Comparison of ENCODE assay signal across 1 worm cellular context in the genomic region with DNA sequence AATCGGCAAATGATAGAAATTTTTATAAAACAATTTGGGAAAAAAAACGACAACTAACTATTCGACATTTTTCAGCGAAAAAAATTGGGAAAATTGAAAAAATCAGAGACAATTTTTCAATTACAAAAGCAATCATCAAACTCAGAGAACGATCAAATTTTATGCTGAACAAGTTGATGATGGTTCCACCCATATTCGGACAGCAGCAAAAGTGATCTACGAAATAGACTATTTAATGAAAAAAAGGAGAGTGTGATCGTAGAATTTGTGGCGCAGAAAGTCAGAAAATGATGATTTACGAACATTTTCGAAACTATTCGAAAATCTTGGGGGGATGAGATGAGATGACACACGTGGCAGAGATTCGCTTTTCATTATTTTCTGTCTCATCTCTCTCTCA.
TF ChIP-seq lines count a peak whose summit lies in the region.

No protein-coding gene starts in this region.

TF ChIP-seq in whole organism, L1 larva, 84 proteins besides CTCF, POLR2A, EP300 and RAD21 (continued from another document):
- peak; percentile 69 for TF ChIP-seq lin-14 (GFP tag; optimal IDR thresholded peaks at IDR 0.05; lab: Kevin White, UChicago)
- peak; percentile 50 for TF ChIP-seq nhr-90 (tag; optimal IDR thresholded peaks at IDR 0.05; lab: Kevin White, UChicago; ENCODE audit: poor library complexity)
- no peak for TF ChIP-seq mab-9 (GFP tag; IDR thresholded peaks at IDR 0.05; lab: Robert Waterston, UW)
- TF ChIP-seq ztf-4 (tag; optimal IDR thresholded peaks at IDR 0.05; lab: Kevin White, UChicago): no peak
- peak; percentile 74 for TF ChIP-seq skn-1 (tag; optimal IDR thresholded peaks at IDR 0.05; lab: Kevin White, UChicago)
- TF ChIP-seq nhr-12 (tag; optimal IDR thresholded peaks at IDR 0.05; lab: Kevin White, UChicago): no peak
- peak; percentile 58 for TF ChIP-seq snu-23 (GFP tag; optimal IDR thresholded peaks at IDR 0.05; lab: Kevin White, UChicago)
- TF ChIP-seq pqm-1 (tag; optimal IDR thresholded peaks at IDR 0.05; lab: Kevin White, UChicago): no peak
- no peak for TF ChIP-seq lin-39 (tag; optimal IDR thresholded peaks at IDR 0.05; lab: Kevin White, UChicago)
- TF ChIP-seq elt-3 (tag; optimal IDR thresholded peaks at IDR 0.05; lab: Kevin White, UChicago): peak in 5 of 6 experiments; percentile 36 to 94 (median 80)
- TF ChIP-seq nhr-47 (tag; optimal IDR thresholded peaks at IDR 0.05; lab: Kevin White, UChicago): peak; percentile 31
- TF ChIP-seq dpl-1 (GFP tag; optimal IDR thresholded peaks at IDR 0.05; lab: Kevin White, UChicago): peak in 2 of 3 experiments; percentile 6 to 54
- no peak for TF ChIP-seq unc-30 (tag; optimal IDR thresholded peaks at IDR 0.05; lab: Kevin White, UChicago)
- no peak for TF ChIP-seq grh-1 (GFP tag; IDR thresholded peaks at IDR 0.05; lab: Robert Waterston, UW)
- TF ChIP-seq zip-4 (GFP tag; optimal IDR thresholded peaks at IDR 0.05; lab: Kevin White, UChicago): no peak
- no peak for TF ChIP-seq lsy-2 (tag; optimal IDR thresholded peaks at IDR 0.05; lab: Kevin White, UChicago)
- no peak for TF ChIP-seq hpl-2 (GFP tag; optimal IDR thresholded peaks at IDR 0.05; lab: Kevin White, UChicago)
- TF ChIP-seq efl-1 (optimal IDR thresholded peaks at IDR 0.05; lab: Kevin White, UChicago): peak in 1 of 2 experiments; percentile 17
- peak in 1 of 2 experiments; percentile 55 for TF ChIP-seq efl-1 (GFP tag; optimal IDR thresholded peaks at IDR 0.05 in 1 of 2; lab: Kevin White, UChicago)
- TF ChIP-seq egl-13 (tag; optimal IDR thresholded peaks at IDR 0.05; lab: Kevin White, UChicago): no peak
- peak; percentile 92 for TF ChIP-seq nhr-85 (tag; lab: Kevin White, UChicago)
- no peak for TF ChIP-seq alr-1 (tag; optimal IDR thresholded peaks at IDR 0.05; lab: Kevin White, UChicago; ENCODE audit: borderline replicate concordance)
- TF ChIP-seq nhr-84 (tag; optimal IDR thresholded peaks at IDR 0.05; lab: Kevin White, UChicago): no peak
- peak in 1 of 2 experiments; percentile 65 for TF ChIP-seq lin-35 (GFP tag; optimal IDR thresholded peaks at IDR 0.05; lab: Kevin White, UChicago)
- no peak for TF ChIP-seq nhr-11 (tag; optimal IDR thresholded peaks at IDR 0.05; lab: Kevin White, UChicago)
- TF ChIP-seq nhr-76 (tag; optimal IDR thresholded peaks at IDR 0.05; lab: Kevin White, UChicago): no peak
- TF ChIP-seq jun-1 (tag; optimal IDR thresholded peaks at IDR 0.05; lab: Kevin White, UChicago): no peak
- TF ChIP-seq lin-13 (GFP tag; optimal IDR thresholded peaks at IDR 0.05; lab: Kevin White, UChicago): peak; percentile 14
- TF ChIP-seq blmp-1 (tag; optimal IDR thresholded peaks at IDR 0.05; lab: Kevin White, UChicago): peak; percentile 67
- TF ChIP-seq nhr-71 (tag; optimal IDR thresholded peaks at IDR 0.05; lab: Kevin White, UChicago): peak; percentile 62
- no peak for TF ChIP-seq snpc-4 (tag; optimal IDR thresholded peaks at IDR 0.05; lab: Kevin White, UChicago)
- TF ChIP-seq fos-1 (tag; optimal IDR thresholded peaks at IDR 0.05; lab: Kevin White, UChicago): peak; percentile 27
- no peak for TF ChIP-seq tbx-2 (tag; optimal IDR thresholded peaks at IDR 0.05; lab: Kevin White, UChicago)
- TF ChIP-seq pax-3 (tag; optimal IDR thresholded peaks at IDR 0.05; lab: Kevin White, UChicago): no peak
